Worm (Caenorhabditis elegans): Measurements from ENCODE around the gene C06A8.6.
A peak's percentile ranks its signal among the peaks of the same experiment; 100 is the strongest.

Gene C06A8.6

DNA sequence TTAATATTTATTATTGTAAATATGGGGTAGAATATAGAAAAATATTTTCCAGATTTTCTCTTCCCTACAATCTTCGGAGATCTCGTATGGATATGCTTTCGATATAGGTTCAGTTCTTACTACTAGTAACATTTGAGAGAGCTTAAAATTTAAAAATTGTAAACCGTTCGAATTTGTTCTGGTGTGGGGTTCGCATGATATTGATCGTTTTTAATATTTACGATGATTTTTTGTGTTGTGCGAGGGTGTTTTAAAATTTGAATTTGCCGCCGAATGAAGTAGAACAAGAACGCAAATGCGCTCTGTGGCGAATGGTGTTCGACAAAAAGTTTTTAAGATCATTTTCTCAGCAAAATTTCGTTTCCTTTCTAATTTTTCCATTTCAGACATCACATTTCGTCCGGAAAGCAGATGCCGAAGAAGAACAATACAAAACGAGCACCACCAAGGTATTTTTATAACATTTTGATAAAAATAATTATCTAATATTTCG lies 11.2 kb downstream of the C06A8.6 start, which contains the start of gene skr-17:
Gene skr-17 (plus strand): TSS at position 51 of the 493 bp plus-strand sequence.
- TF ChIP-seq tbx-2 (tag; optimal IDR thresholded peaks at IDR 0.05) (no peak), aly-2 (tag; optimal IDR thresholded peaks at IDR 0.05) (no peak), unc-39 (tag; optimal IDR thresholded peaks at IDR 0.05) (no peak), egl-27 (tag; optimal IDR thresholded peaks at IDR 0.05) (no peak), sea-2 (GFP tag; optimal IDR thresholded peaks at IDR 0.05) (no peak), nhr-12 (tag; optimal IDR thresholded peaks at IDR 0.05) (no peak), skn-1 (tag; optimal IDR thresholded peaks at IDR 0.05) (no peak), fkh-10 (GFP tag; optimal IDR thresholded peaks at IDR 0.05) (no peak), lsy-12 (tag; optimal IDR thresholded peaks at IDR 0.05) (no peak), nhr-237 (tag; optimal IDR thresholded peaks at IDR 0.05) (no peak), jun-1 (tag; optimal IDR thresholded peaks at IDR 0.05) (no peak), ztf-4 (tag; optimal IDR thresholded peaks at IDR 0.05) (no peak), R02D3.7 (tag; optimal IDR thresholded peaks at IDR 0.05) (no peak), lin-39 (tag; optimal IDR thresholded peaks at IDR 0.05) (no peak), nhr-77 (tag; optimal IDR thresholded peaks at IDR 0.05) (no peak), nhr-11 (tag; optimal IDR thresholded peaks at IDR 0.05) (no peak), hmg-11 (tag; optimal IDR thresholded peaks at IDR 0.05) (no peak), fos-1 (tag; optimal IDR thresholded peaks at IDR 0.05) (no peak), elt-2 (tag; optimal IDR thresholded peaks at IDR 0.05) (no peak), fkh-2 (tag; optimal IDR thresholded peaks at IDR 0.05) (no peak)

DNA sequence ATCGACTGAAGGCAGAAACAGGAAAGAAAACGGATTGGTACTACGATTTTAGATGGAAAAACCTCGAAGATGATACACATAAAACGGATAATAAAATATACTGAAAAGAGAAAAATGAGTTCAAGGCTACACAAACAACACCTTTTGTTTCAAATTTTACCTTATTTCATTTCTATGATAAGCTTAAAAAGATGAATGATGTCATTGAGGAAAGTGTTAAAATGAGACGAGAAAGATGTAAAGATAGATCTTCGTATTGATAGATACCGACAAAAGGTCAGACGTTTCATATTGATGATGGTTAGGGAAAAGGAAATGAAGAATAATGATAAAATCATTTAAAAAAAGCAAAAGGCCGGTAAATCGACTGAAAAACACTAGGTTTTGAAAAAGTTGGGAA lies 17.3 kb downstream of the C06A8.6 start:
- TF ChIP-seq pha-4 (tag; optimal IDR thresholded peaks at IDR 0.05) (no peak), elt-3 (tag; optimal IDR thresholded peaks at IDR 0.05) (no peak), unc-62 (GFP tag; optimal IDR thresholded peaks at IDR 0.05) (no peak), ceh-28 (tag; optimal IDR thresholded peaks at IDR 0.05) (peak; percentile 17), elt-1 (tag; optimal IDR thresholded peaks at IDR 0.05) (peak; percentile 59), nhr-23 (tag; optimal IDR thresholded peaks at IDR 0.05) (peak; percentile 58), nhr-25 (tag; optimal IDR thresholded peaks at IDR 0.05) (peak; percentile 60)

DNA sequence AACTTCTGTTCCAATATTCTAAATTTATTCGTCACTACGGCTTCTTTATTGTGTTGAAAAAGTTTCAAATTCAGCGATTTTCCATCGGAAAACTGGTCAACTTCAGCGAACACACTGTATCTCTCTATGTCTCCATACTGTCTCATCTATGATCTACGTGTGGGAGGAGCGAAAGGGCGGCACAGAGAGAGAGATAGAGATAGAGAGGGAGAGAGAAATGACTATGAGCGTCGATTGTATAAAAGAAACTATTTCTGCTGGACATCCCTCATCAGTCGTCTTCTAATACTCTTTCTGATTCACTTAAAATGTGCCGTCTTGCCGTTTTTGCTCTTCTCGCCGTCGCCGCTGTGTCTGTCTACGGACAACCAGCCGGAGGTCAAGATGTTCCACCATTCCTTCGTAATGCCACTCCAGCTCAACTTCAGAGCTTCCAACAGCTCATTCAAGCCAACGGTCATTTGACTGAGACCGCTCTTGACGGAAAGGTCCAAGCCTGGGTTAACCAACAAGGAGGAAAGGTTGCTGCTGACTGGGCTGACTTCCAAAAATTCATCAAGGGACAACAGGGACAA lies 18.1 kb downstream of the C06A8.6 start, which contains the start of gene srlf-1:
Gene srlf-1 (plus strand): TSS at position 268 of the 575 bp plus-strand sequence.
- TF ChIP-seq nhr-67 (tag; optimal IDR thresholded peaks at IDR 0.05) (no peak), elt-3 (tag; optimal IDR thresholded peaks at IDR 0.05) (peak in 1 of 3 experiments; percentile 50), egl-5 (tag; optimal IDR thresholded peaks at IDR 0.05) (no peak), mml-1 (tag; optimal IDR thresholded peaks at IDR 0.05) (no peak), ama-1 (optimal IDR thresholded peaks at IDR 0.05) (peak; percentile 79), ztf-11 (tag; optimal IDR thresholded peaks at IDR 0.05) (no peak), nhr-25 (tag; optimal IDR thresholded peaks at IDR 0.05) (peak; percentile 74), lsy-12 (tag; optimal IDR thresholded peaks at IDR 0.05) (no peak), snpc-4 (tag; optimal IDR thresholded peaks at IDR 0.05) (no peak), nhr-12 (tag; optimal IDR thresholded peaks at IDR 0.05) (no peak), fkh-10 (GFP tag; optimal IDR thresholded peaks at IDR 0.05) (no peak), lin-15B (tag; optimal IDR thresholded peaks at IDR 0.05) (no peak), nhr-23 (tag; optimal IDR thresholded peaks at IDR 0.05) (peak; percentile 60), ceh-28 (tag; optimal IDR thresholded peaks at IDR 0.05) (no peak)

DNA sequence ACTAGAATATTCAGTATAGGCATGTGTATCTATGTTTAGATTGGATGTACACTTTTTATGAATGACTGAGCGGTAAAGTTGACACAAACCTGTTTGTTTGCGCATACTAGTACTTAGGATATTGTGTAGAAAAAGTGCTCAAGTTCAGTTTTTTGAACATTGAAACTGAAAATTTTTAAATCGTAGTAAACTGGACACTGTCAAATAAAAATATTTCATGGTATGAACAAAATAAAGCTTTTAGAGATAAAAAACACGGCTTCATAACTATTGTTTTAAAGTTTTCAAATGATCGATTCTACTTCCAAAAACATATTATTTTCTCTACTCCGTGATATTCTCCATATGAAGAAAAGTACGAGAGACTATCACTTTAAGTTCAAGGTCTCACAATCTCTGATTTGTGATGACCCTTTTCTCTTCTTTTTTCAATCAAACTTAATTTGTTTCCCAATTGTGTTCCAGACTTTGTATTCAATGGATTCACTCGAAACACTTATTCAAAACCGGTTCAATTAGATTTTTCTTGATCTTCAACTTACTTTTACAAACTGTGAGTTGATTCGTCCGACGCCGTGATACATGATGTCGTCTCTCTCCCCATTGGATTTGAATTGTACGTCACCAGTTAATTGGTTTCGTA lies 19.2 kb downstream of the C06A8.6 start:
- TF ChIP-seq aly-2 (tag; optimal IDR thresholded peaks at IDR 0.05) (no peak), ama-1 (optimal IDR thresholded peaks at IDR 0.05) (no peak), ceh-82 (tag; optimal IDR thresholded peaks at IDR 0.05) (peak; percentile 6), nhr-43 (tag; optimal IDR thresholded peaks at IDR 0.05; ENCODE audit: poor library complexity, severe bottlenecking) (peak; percentile 10), pha-4 (tag; optimal IDR thresholded peaks at IDR 0.05) (peak; percentile 41), ceh-28 (tag; optimal IDR thresholded peaks at IDR 0.05) (peak; percentile 20), skn-1 (tag; optimal IDR thresholded peaks at IDR 0.05) (no peak), R02D3.7 (tag; optimal IDR thresholded peaks at IDR 0.05) (peak; percentile 18), lsy-12 (tag; optimal IDR thresholded peaks at IDR 0.05) (no peak), nhr-23 (tag; optimal IDR thresholded peaks at IDR 0.05) (peak; percentile 67)

All from whole organism, L3 larva.